Fruit fly (Drosophila melanogaster) whole organism, embryonic: ENCODE results near the gene beta4GalNAcTB.

Source experiments
- Bdp1 ChIP-seq: fragments of 200-800 bp; sonication (Bioruptor generic); optimal IDR thresholded peaks from 3 replicates; lab custom pipeline; 2016; ENCODE audit warnings: missing biosample characterization, missing genetic modification characterization
- Bteb2 ChIP-seq: fragments of 200-800 bp; sonication (Bioruptor generic); optimal IDR thresholded peaks from 2 replicates; lab custom pipeline; 2016; ENCODE audit warnings: missing biosample characterization, missing genetic modification characterization
- CG10147 ChIP-seq: fragments of 200-800 bp; sonication (Bioruptor generic); optimal IDR thresholded peaks from 2 replicates; lab custom pipeline; 2019; ENCODE audit warnings: missing biosample characterization, mild to moderate bottlenecking, missing genetic modification characterization, moderate library complexity
- CG10366 ChIP-seq: fragments of 200-800 bp; sonication (Bioruptor generic); IDR thresholded peaks from 2 replicates; pipeline ENCODE4 v1.3.6; 2022; ENCODE audit warnings: missing biosample characterization, missing genetic modification characterization
- CG10959 ChIP-seq: fragments of 200-800 bp; sonication (Bioruptor generic); IDR thresholded peaks from 2 replicates; pipeline ENCODE4 v1.3.6; 2022; ENCODE audit warnings: missing biosample characterization, missing genetic modification characterization
- CG11085 ChIP-seq: fragments of 200-800 bp; sonication (Bioruptor generic); IDR thresholded peaks from 2 replicates; pipeline ENCODE4 v1.3.6; 2022; ENCODE audit warnings: missing biosample characterization, missing genetic modification characterization
- CG11247 ChIP-seq: fragments of 200-800 bp; sonication (Bioruptor generic); IDR thresholded peaks from 2 replicates; pipeline ENCODE4 v1.3.6; 2022; ENCODE audit warnings: missing biosample characterization, missing genetic modification characterization
- CG12236 ChIP-seq: fragments of 200-800 bp; sonication (Bioruptor generic); optimal IDR thresholded peaks from 2 replicates; lab custom pipeline; 2016; ENCODE audit warnings: missing biosample characterization, missing genetic modification characterization
- CG2116 ChIP-seq: fragments of 200-800 bp; sonication (Bioruptor generic); optimal IDR thresholded peaks from 3 replicates; lab custom pipeline; 2018; ENCODE audit warnings: missing biosample characterization, mild to moderate bottlenecking, missing genetic modification characterization
- CG30020 ChIP-seq: fragments of 200-800 bp; optimal IDR thresholded peaks from 2 replicates; lab custom pipeline; 2019; ENCODE audit warnings: missing biosample characterization, mild to moderate bottlenecking, missing genetic modification characterization, moderate library complexity
- CG31365 ChIP-seq: fragments of 200-800 bp; sonication (Bioruptor generic); optimal IDR thresholded peaks from 2 replicates; lab custom pipeline; 2018; ENCODE audit warnings: missing biosample characterization, mild to moderate bottlenecking, missing genetic modification characterization
- CG3726 ChIP-seq: fragments of 200-800 bp; sonication (Bioruptor generic); IDR thresholded peaks from 3 replicates; pipeline ENCODE4, ENCODE4 v1.3.6; 2022; ENCODE audit warnings: missing biosample characterization, missing genetic modification characterization
- CG4328 ChIP-seq: fragments of 200-800 bp; sonication (Bioruptor generic); optimal IDR thresholded peaks from 3 replicates; lab custom pipeline; 2017; ENCODE audit warnings: missing biosample characterization, missing genetic modification reagents, missing genetic modification characterization
- CG6272 ChIP-seq: fragments of 200-800 bp; sonication (Bioruptor generic); IDR thresholded peaks from 2 replicates; pipeline ENCODE4 v1.3.6; 2022; ENCODE audit warnings: missing biosample characterization, missing genetic modification characterization
- CG6854 ChIP-seq: fragments of 200-800 bp; sonication (Bioruptor generic); optimal IDR thresholded peaks from 3 replicates; lab custom pipeline; 2017; ENCODE audit warnings: missing biosample characterization, mild to moderate bottlenecking, missing genetic modification characterization
- CG7928 ChIP-seq: fragments of 200-800 bp; sonication (Bioruptor generic); optimal IDR thresholded peaks from 2 replicates; lab custom pipeline; 2017; ENCODE audit warnings: missing biosample characterization, mild to moderate bottlenecking, missing genetic modification characterization
- Camta ChIP-seq: fragments of 200-800 bp; sonication (Bioruptor generic); optimal IDR thresholded peaks from 2 replicates; lab custom pipeline; 2016; ENCODE audit warnings: missing biosample characterization, missing genetic modification characterization
- D19B ChIP-seq: fragments of 200-800 bp; sonication (Bioruptor generic); optimal IDR thresholded peaks from 2 replicates; lab custom pipeline; 2017; ENCODE audit warnings: missing biosample characterization, mild to moderate bottlenecking, missing genetic modification characterization
- Deaf1 ChIP-seq: fragments of 200-800 bp; optimal IDR thresholded peaks from 3 replicates; lab custom pipeline; 2019; ENCODE audit warnings: missing biosample characterization, mild to moderate bottlenecking, missing genetic modification characterization, moderate library complexity
- Drgx ChIP-seq: fragments of 200-800 bp; sonication (Bioruptor generic); IDR thresholded peaks from 2 replicates; pipeline ENCODE4 v1.3.6; 2022; ENCODE audit warnings: missing biosample characterization, missing genetic modification characterization
- E2f1 ChIP-seq: fragments of 200-800 bp; sonication (Bioruptor generic); IDR thresholded peaks from 2 replicates; pipeline ENCODE4 v1.3.6; 2022; ENCODE audit warnings: missing biosample characterization, missing genetic modification characterization
- Fer2 ChIP-seq: fragments of 200-800 bp; sonication (Bioruptor generic); optimal IDR thresholded peaks from 2 replicates; lab custom pipeline; 2018; ENCODE audit warnings: missing biosample characterization, mild to moderate bottlenecking, missing genetic modification characterization, moderate library complexity
- Fer3 ChIP-seq: fragments of 200-800 bp; sonication (Bioruptor generic); optimal IDR thresholded peaks from 2 replicates; lab custom pipeline; 2018; ENCODE audit warnings: missing biosample characterization, mild to moderate bottlenecking, missing genetic modification characterization, moderate library complexity
- Gug ChIP-seq: fragments of 200-800 bp; sonication (Bioruptor generic); IDR thresholded peaks from 4 replicates; pipeline ENCODE4 v1.3.6; 2022; ENCODE audit warnings: missing biosample characterization, missing genetic modification characterization
- H2.0 ChIP-seq: fragments of 200-800 bp; sonication (Bioruptor generic); IDR thresholded peaks from 2 replicates; pipeline ENCODE4 v1.3.6; 2022; ENCODE audit warnings: missing biosample characterization, missing genetic modification characterization
- Hey ChIP-seq: fragments of 200-800 bp; sonication (Bioruptor generic); optimal IDR thresholded peaks from 3 replicates; lab custom pipeline; 2018; ENCODE audit warnings: missing biosample characterization, mild to moderate bottlenecking, missing genetic modification characterization
- Hr78 ChIP-seq, 2 experiments: fragments of 200-800 bp in 1 of 2; fragments of >200 bp in 1 of 2; sonication (Bioruptor generic) in 1 of 2; optimal IDR thresholded peaks; 2 replicates each; lab custom pipeline; 2017 to 2019; ENCODE audit warnings: missing biosample characterization in 2 of 2, missing genetic modification characterization in 2 of 2, mild to moderate bottlenecking in 1 of 2, moderate library complexity in 1 of 2
- MTF-1 ChIP-seq: fragments of 200-800 bp; sonication (Bioruptor generic); optimal IDR thresholded peaks from 2 replicates; lab custom pipeline; 2018; ENCODE audit warnings: missing biosample characterization, mild to moderate bottlenecking, missing genetic modification characterization, borderline replicate concordance
- Med ChIP-seq: fragments of 200-800 bp; sonication (Bioruptor generic); peaks from one replicate; lab custom pipeline; 2016; ENCODE audit warnings: missing biosample characterization, missing genetic modification characterization, mild to moderate bottlenecking, inconsistent platforms, moderate library complexity
- NFAT ChIP-seq: fragments of 200-800 bp; sonication (Bioruptor generic); IDR thresholded peaks from 2 replicates; pipeline ENCODE4 v1.3.6; 2022; ENCODE audit warnings: missing biosample characterization, missing genetic modification characterization
- Nf-YB ChIP-seq: fragments of 200-800 bp; sonication (Bioruptor generic); optimal IDR thresholded peaks from 3 replicates; lab custom pipeline; 2019; ENCODE audit warnings: missing biosample characterization, mild to moderate bottlenecking, missing genetic modification characterization, moderate library complexity
- Optix ChIP-seq: fragments of 200-800 bp; sonication (Bioruptor generic); IDR thresholded peaks from 3 replicates; pipeline ENCODE4 v1.3.6; 2022; ENCODE audit warnings: missing biosample characterization, missing genetic modification characterization
- Sin3A ChIP-seq: fragments of >200 bp; optimal IDR thresholded peaks from 2 replicates; lab custom pipeline; 2018
- Vsx1 ChIP-seq: fragments of 200-800 bp; sonication (Bioruptor generic); optimal IDR thresholded peaks from 2 replicates; lab custom pipeline; 2017; ENCODE audit warnings: missing biosample characterization, mild to moderate bottlenecking, missing genetic modification characterization, missing genetic modification reagents
- bigmax ChIP-seq: fragments of 200-800 bp; sonication (Bioruptor generic); optimal IDR thresholded peaks from 2 replicates; lab custom pipeline; 2018; ENCODE audit warnings: missing biosample characterization, mild to moderate bottlenecking, missing genetic modification characterization
- bsh ChIP-seq, 2 experiments: fragments of 200-800 bp; sonication (Bioruptor generic); optimal IDR thresholded peaks; 2 replicates each; lab custom pipeline; 2017 to 2018; ENCODE audit warnings: mild to moderate bottlenecking in 2 of 2, missing biosample characterization in 2 of 2, missing genetic modification characterization in 2 of 2, moderate library complexity in 1 of 2
- chinmo ChIP-seq: fragments of 200-800 bp; sonication (Bioruptor generic); IDR thresholded peaks from 4 replicates; pipeline ENCODE4 v1.3.6; 2022; ENCODE audit warnings: missing biosample characterization, missing genetic modification characterization; ENCODE audit not compliant: partially characterized antibody
- corto ChIP-seq: fragments of 200-800 bp; sonication (Bioruptor generic); optimal IDR thresholded peaks from 2 replicates; lab custom pipeline; 2016; ENCODE audit warnings: missing biosample characterization, mild to moderate bottlenecking, missing genetic modification characterization, moderate library complexity
- cwo ChIP-seq: fragments of 200-800 bp; sonication (Bioruptor generic); optimal IDR thresholded peaks from 3 replicates; lab custom pipeline; 2017; ENCODE audit warnings: missing biosample characterization, missing genetic modification characterization, mild to moderate bottlenecking, moderate library complexity, missing genetic modification reagents
- gfzf ChIP-seq: fragments of 200-800 bp; sonication (Bioruptor generic); optimal IDR thresholded peaks from 2 replicates; lab custom pipeline; 2016; ENCODE audit warnings: missing biosample characterization, mild to moderate bottlenecking, missing genetic modification characterization, moderate library complexity
- hbn ChIP-seq: fragments of 200-800 bp; sonication (Bioruptor generic); IDR thresholded peaks from 2 replicates; pipeline ENCODE4 v1.3.6; 2022; ENCODE audit warnings: missing biosample characterization, missing genetic modification characterization; ENCODE audit not compliant: partially characterized antibody
- her ChIP-seq: fragments of 200-800 bp; sonication (Bioruptor generic); optimal IDR thresholded peaks from 2 replicates; lab custom pipeline; 2016; ENCODE audit warnings: missing biosample characterization, missing genetic modification characterization
- hth ChIP-seq: fragments of >200 bp; optimal IDR thresholded peaks from 2 replicates; lab custom pipeline; 2017; ENCODE audit warnings: inconsistent platforms
- jigr1 ChIP-seq: fragments of 200-800 bp; sonication (Bioruptor generic); IDR thresholded peaks from 3 replicates; pipeline ENCODE4 v1.3.6; 2022; ENCODE audit warnings: missing biosample characterization, missing genetic modification characterization
- jumu ChIP-seq: fragments of 200-800 bp; sonication (Bioruptor generic); optimal IDR thresholded peaks from 3 replicates; lab custom pipeline; 2016; ENCODE audit warnings: missing biosample characterization, missing genetic modification characterization
- nau ChIP-seq: fragments of 200-800 bp; sonication (Bioruptor generic); optimal IDR thresholded peaks from 3 replicates; lab custom pipeline; 2017; ENCODE audit warnings: missing biosample characterization, mild to moderate bottlenecking, missing genetic modification characterization, missing genetic modification reagents
- nerfin-1 ChIP-seq: fragments of 200-800 bp; sonication (Bioruptor generic); optimal IDR thresholded peaks from 3 replicates; lab custom pipeline; 2019; ENCODE audit warnings: missing biosample characterization, mild to moderate bottlenecking, missing genetic modification characterization, moderate library complexity
- odd ChIP-seq: fragments of 200-800 bp; sonication (Bioruptor generic); optimal IDR thresholded peaks from 2 replicates; lab custom pipeline; 2017; ENCODE audit warnings: missing biosample characterization, mild to moderate bottlenecking, missing genetic modification characterization
- pan ChIP-seq, 4 experiments: fragments of >200 bp in 3 of 4; fragments of 200-800 bp in 1 of 4; sonication (Bioruptor generic) in 1 of 4; optimal IDR thresholded peaks in 3 of 4; IDR thresholded peaks in 1 of 4; 2 replicates each; pipeline versions ENCODE4 v1.3.6 to Lab custom; 2017 to 2022; ENCODE audit warnings: missing biosample characterization in 2 of 4, missing genetic modification characterization in 2 of 4, mixed read lengths in 1 of 4

The beta4GalNAcTB gene

dm6 chr3R:29038960-29039581 is 5.3 kb upstream of the beta4GalNAcTB start, which contains the start of the genes Slu7 and Pkc98E (continued):
- TF ChIP-seq Deaf1 (tag; lab: Kevin White, UChicago) (no peak), NFAT (GFP tag; lab: Robert Waterston, UW) (peak; percentile 78), CG2116 (peak; percentile 53), Gug (GFP tag; lab: Robert Waterston, UW) (peak; percentile 71; the same call in 3 of the 4 replicates), cwo (GFP tag; lab: Kevin White, UChicago) (no peak), Hr78 (GFP tag; optimal IDR thresholded peaks at IDR 0.05; lab: Kevin White, UChicago) (no peak), CG11247 (GFP tag; lab: Robert Waterston, UW) (peak; percentile 80), CG4328 (peak; percentile 15), Nf-YB (GFP tag; lab: Kevin White, UChicago) (no peak), CG12236 (GFP tag; lab: Kevin White, UChicago) (no peak), Fer3 (tag; lab: Kevin White, UChicago) (peak; percentile 51), nerfin-1 (tag; lab: Kevin White, UChicago) (peak; percentile 99), odd (GFP tag; lab: Kevin White, UChicago) (no peak), hbn (GFP tag; lab: Robert Waterston, UW) (peak; percentile 82), Med (GFP tag; lab: Kevin White, UChicago) (peak; percentile 96), CG7928 (GFP tag; lab: Kevin White, UChicago) (no peak), Drgx (no peak), CG31365 (tag; lab: Kevin White, UChicago) (no peak), CG10366 (GFP tag; lab: Robert Waterston, UW) (peak; percentile 46), pan (optimal IDR thresholded peaks at IDR 0.05; lab: Kevin White, UChicago) (no peak), pan (GFP tag; optimal IDR thresholded peaks at IDR 0.05 in 1 of 2, IDR thresholded peaks at IDR 0.05 in 1 of 2) (no peak), Vsx1 (GFP tag; lab: Kevin White, UChicago) (no peak), jigr1 (no peak), Optix (GFP tag; lab: Robert Waterston, UW) (no peak), H2.0 (GFP tag; lab: Robert Waterston, UW) (peak; percentile 52), Sin3A (lab: Kevin White, UChicago) (peak; percentile 86), her (GFP tag; lab: Kevin White, UChicago) (peak; percentile 60), gfzf (no peak), Bteb2 (peak; percentile 51), hth (lab: Kevin White, UChicago) (no peak), CG10147 (GFP tag; lab: Kevin White, UChicago) (peak; percentile 46), CG11085 (GFP tag; lab: Robert Waterston, UW) (peak; percentile 55), Camta (GFP tag; lab: Kevin White, UChicago) (peak; percentile 39), CG30020 (tag; lab: Kevin White, UChicago) (peak; percentile 10), Fer2 (tag; lab: Kevin White, UChicago) (no peak), MTF-1 (GFP tag; lab: Kevin White, UChicago) (peak; percentile 43), corto (GFP tag; lab: Kevin White, UChicago) (no peak), E2f1 (GFP tag; lab: Robert Waterston, UW) (0 out of 2 replicates have a peak, but pooled peaks have one; percentile 18), chinmo (GFP tag; lab: Robert Waterston, UW) (peak; percentile 91; the same call in 3 of the 4 replicates), CG6854 (GFP tag; lab: Kevin White, UChicago) (no peak), CG10959 (GFP tag; lab: Robert Waterston, UW) (0 out of 2 replicates have a peak, but pooled peaks have one; percentile 24), Hey (no peak), jumu (GFP tag; lab: Kevin White, UChicago) (peak; percentile 46), Bdp1 (peak; percentile 60), CG6272 (GFP tag; lab: Robert Waterston, UW) (peak; percentile 66), nau (GFP tag; lab: Kevin White, UChicago) (no peak), D19B (GFP tag; lab: Kevin White, UChicago) (no peak), bsh (GFP tag; optimal IDR thresholded peaks at IDR 0.05; lab: Kevin White, UChicago) (peak in 1 of 2 experiments; percentile 39), bigmax (GFP tag; lab: Kevin White, UChicago) (no peak), CG3726 (GFP tag; lab: Robert Waterston, UW) (no peak)
